Fruit fly (Drosophila melanogaster) whole organism, embryonic: ENCODE measurements around the gene CG32625.

ENCODE experiments used
- Adf1 ChIP-seq: fragments of 200-800 bp; sonication (Bioruptor generic); IDR thresholded peaks from 2 replicates; pipeline ENCODE4 v1.3.6; 2022; ENCODE audit warnings: missing biosample characterization, missing genetic modification characterization
- Bteb2 ChIP-seq: fragments of 200-800 bp; sonication (Bioruptor generic); optimal IDR thresholded peaks from 2 replicates; lab custom pipeline; 2016; ENCODE audit warnings: missing biosample characterization, missing genetic modification characterization
- C15 ChIP-seq: fragments of 200-800 bp; sonication (Bioruptor generic); IDR thresholded peaks from 3 replicates; pipeline ENCODE4 v1.3.6; 2022; ENCODE audit warnings: missing biosample characterization, missing genetic modification characterization
- CG10209 ChIP-seq: fragments of 200-800 bp; sonication (Bioruptor generic); optimal IDR thresholded peaks from 3 replicates; lab custom pipeline; 2017; ENCODE audit warnings: missing biosample characterization, mild to moderate bottlenecking, missing genetic modification characterization, missing genetic modification reagents
- CG1024 ChIP-seq: fragments of 200-800 bp; sonication (Bioruptor generic); IDR thresholded peaks from 2 replicates; pipeline ENCODE4 v1.3.6; 2022; ENCODE audit warnings: missing biosample characterization, missing genetic modification characterization
- CG11093 ChIP-seq: fragments of 200-800 bp; sonication (Bioruptor generic); IDR thresholded peaks from 3 replicates; pipeline ENCODE4 v1.3.6; 2022; ENCODE audit warnings: missing biosample characterization, missing genetic modification characterization
- CG12659 ChIP-seq: fragments of 200-800 bp; sonication (Bioruptor generic); optimal IDR thresholded peaks from 3 replicates; lab custom pipeline; 2017; ENCODE audit warnings: mild to moderate bottlenecking, missing biosample characterization, missing genetic modification reagents, missing genetic modification characterization
- CG13775 ChIP-seq: fragments of 200-800 bp; sonication (Bioruptor generic); optimal IDR thresholded peaks from 3 replicates; lab custom pipeline; 2017; ENCODE audit warnings: missing biosample characterization, mild to moderate bottlenecking, missing genetic modification characterization
- CG1529 ChIP-seq: fragments of 200-800 bp; sonication (Bioruptor generic); optimal IDR thresholded peaks from 3 replicates; lab custom pipeline; 2018; ENCODE audit warnings: missing biosample characterization, missing genetic modification characterization
- CG15479 ChIP-seq: fragments of 200-800 bp; sonication (Bioruptor generic); optimal IDR thresholded peaks from 3 replicates; lab custom pipeline; 2019; ENCODE audit warnings: missing biosample characterization, mild to moderate bottlenecking, missing genetic modification characterization, moderate library complexity
- CG18262 ChIP-seq: fragments of 200-800 bp; optimal IDR thresholded peaks from 3 replicates; lab custom pipeline; 2019; ENCODE audit warnings: missing biosample characterization, mild to moderate bottlenecking, missing genetic modification characterization, moderate library complexity
- CG2199 ChIP-seq: fragments of 200-800 bp; sonication (Bioruptor generic); IDR thresholded peaks from 3 replicates; pipeline ENCODE4 v1.3.6; 2022; ENCODE audit warnings: missing biosample characterization, missing genetic modification characterization
- CG31224 ChIP-seq: fragments of 200-800 bp; sonication (Bioruptor generic); IDR thresholded peaks from 2 replicates; pipeline ENCODE4 v1.3.6; 2022; ENCODE audit warnings: missing biosample characterization, missing genetic modification characterization
- CG33557 ChIP-seq: fragments of 200-800 bp; sonication (Bioruptor generic); optimal IDR thresholded peaks from 2 replicates; lab custom pipeline; 2019; ENCODE audit warnings: missing biosample characterization, mild to moderate bottlenecking, missing genetic modification characterization, moderate library complexity
- CG34422 ChIP-seq: fragments of 200-800 bp; sonication (Bioruptor generic); IDR thresholded peaks from 3 replicates; pipeline ENCODE4 v1.3.6; 2022; ENCODE audit warnings: missing biosample characterization, missing genetic modification characterization
- CG3838 ChIP-seq: fragments of 200-800 bp; sonication (Bioruptor generic); optimal IDR thresholded peaks from 3 replicates; lab custom pipeline; 2016; ENCODE audit warnings: missing biosample characterization, missing genetic modification characterization
- CG3847 ChIP-seq: fragments of 200-800 bp; sonication (Bioruptor generic); IDR thresholded peaks from 2 replicates; pipeline ENCODE4 v1.3.6; 2022; ENCODE audit warnings: missing biosample characterization, missing genetic modification characterization
- CG4282 ChIP-seq: fragments of 200-800 bp; sonication (Bioruptor generic); optimal IDR thresholded peaks from 2 replicates; lab custom pipeline; 2016; ENCODE audit warnings: missing biosample characterization, missing genetic modification characterization
- CG43689 ChIP-seq: fragments of 200-800 bp; sonication (Bioruptor generic); IDR thresholded peaks from 2 replicates; pipeline ENCODE4 v1.3.6; 2022; ENCODE audit warnings: missing biosample characterization, missing genetic modification characterization
- CG8290 ChIP-seq, 3 experiments: fragments of 200-800 bp; sonication (Bioruptor generic); optimal IDR thresholded peaks; 2 replicates each; lab custom pipeline; 2016 to 2019; ENCODE audit warnings: missing biosample characterization in 3 of 3, missing genetic modification characterization in 3 of 3, mild to moderate bottlenecking in 2 of 3, moderate library complexity in 1 of 3
- D19A ChIP-seq: fragments of 200-800 bp; optimal IDR thresholded peaks from 3 replicates; lab custom pipeline; 2019; ENCODE audit warnings: missing biosample characterization, mild to moderate bottlenecking, missing genetic modification characterization, moderate library complexity
- Dek ChIP-seq: fragments of 200-800 bp; sonication (Bioruptor generic); optimal IDR thresholded peaks from 3 replicates; lab custom pipeline; 2019; ENCODE audit warnings: missing biosample characterization, mild to moderate bottlenecking, missing genetic modification characterization, moderate library complexity
- Doc2 ChIP-seq: fragments of 200-800 bp; sonication (Bioruptor generic); IDR thresholded peaks from 2 replicates; pipeline ENCODE4 v1.3.6; 2022; ENCODE audit warnings: missing biosample characterization, missing genetic modification characterization
- Doc3 ChIP-seq: fragments of 200-800 bp; sonication (Bioruptor generic); IDR thresholded peaks from 3 replicates; pipeline ENCODE4 v1.3.6; 2022; ENCODE audit warnings: missing biosample characterization, missing genetic modification characterization; ENCODE audit not compliant: partially characterized antibody
- Max ChIP-seq: fragments of 200-800 bp; sonication (Bioruptor generic); optimal IDR thresholded peaks from 2 replicates; lab custom pipeline; 2016; ENCODE audit warnings: missing biosample characterization, mild to moderate bottlenecking, missing genetic modification characterization
- Neu2 ChIP-seq: fragments of 200-800 bp; sonication (Bioruptor generic); optimal IDR thresholded peaks from 3 replicates; lab custom pipeline; 2016; ENCODE audit warnings: missing biosample characterization, missing genetic modification characterization, borderline replicate concordance
- Optix ChIP-seq: fragments of 200-800 bp; sonication (Bioruptor generic); IDR thresholded peaks from 3 replicates; pipeline ENCODE4 v1.3.6; 2022; ENCODE audit warnings: missing biosample characterization, missing genetic modification characterization
- Scr ChIP-seq: fragments of 200-800 bp; sonication (Bioruptor generic); IDR thresholded peaks from 2 replicates; pipeline ENCODE4 v1.3.6; 2022; ENCODE audit warnings: missing biosample characterization, missing genetic modification characterization; ENCODE audit not compliant: partially characterized antibody
- Stat92E ChIP-seq, 3 experiments: fragments of >200 bp in 2 of 3; fragments of 200-800 bp in 1 of 3; sonication (Bioruptor generic) in 1 of 3; optimal IDR thresholded peaks; 2 replicates each; lab custom pipeline; 2017 to 2019; ENCODE audit warnings: missing biosample characterization in 3 of 3, missing genetic modification characterization in 3 of 3, mild to moderate bottlenecking in 1 of 3, moderate library complexity in 1 of 3
- Xrp1 ChIP-seq: fragments of 200-800 bp; sonication (Bioruptor generic); IDR thresholded peaks from 2 replicates; pipeline ENCODE4 v1.3.6; 2022; ENCODE audit warnings: missing biosample characterization, missing genetic modification characterization
- abd-A ChIP-seq: fragments of 200-800 bp; sonication (Bioruptor generic); optimal IDR thresholded peaks from 3 replicates; lab custom pipeline; 2019; ENCODE audit warnings: missing biosample characterization, mild to moderate bottlenecking, missing genetic modification characterization, moderate library complexity
- bbx ChIP-seq: fragments of 200-800 bp; sonication (Bioruptor generic); IDR thresholded peaks from 2 replicates; pipeline ENCODE4 v1.3.6; 2022; ENCODE audit warnings: missing biosample characterization, missing genetic modification characterization; ENCODE audit not compliant: partially characterized antibody
- bigmax ChIP-seq: fragments of 200-800 bp; sonication (Bioruptor generic); optimal IDR thresholded peaks from 2 replicates; lab custom pipeline; 2018; ENCODE audit warnings: missing biosample characterization, mild to moderate bottlenecking, missing genetic modification characterization
- bowl ChIP-seq: fragments of 200-800 bp; sonication (Bioruptor generic); IDR thresholded peaks from 2 replicates; pipeline ENCODE4 v1.3.6; 2022; ENCODE audit warnings: missing biosample characterization, missing genetic modification characterization
- cwo ChIP-seq: fragments of 200-800 bp; sonication (Bioruptor generic); optimal IDR thresholded peaks from 3 replicates; lab custom pipeline; 2017; ENCODE audit warnings: missing biosample characterization, missing genetic modification characterization, mild to moderate bottlenecking, moderate library complexity, missing genetic modification reagents
- ems ChIP-seq: fragments of 200-800 bp; sonication (Bioruptor generic); optimal IDR thresholded peaks from 3 replicates; lab custom pipeline; 2016; ENCODE audit warnings: missing biosample characterization, missing genetic modification characterization
- eve ChIP-seq, 2 experiments: fragments of >200 bp; optimal IDR thresholded peaks; 2 replicates each; lab custom pipeline; 2017; ENCODE audit warnings: missing biosample characterization in 2 of 2, missing genetic modification characterization in 2 of 2
- fd3F ChIP-seq: fragments of 200-800 bp; sonication (Bioruptor generic); optimal IDR thresholded peaks from 2 replicates; lab custom pipeline; 2018; ENCODE audit warnings: missing biosample characterization, mild to moderate bottlenecking, missing genetic modification characterization, moderate library complexity
- fru ChIP-seq: fragments of >200 bp; optimal IDR thresholded peaks from 2 replicates; lab custom pipeline; 2017
- gcm2 ChIP-seq: fragments of 200-800 bp; sonication (Bioruptor generic); optimal IDR thresholded peaks from 2 replicates; lab custom pipeline; 2016; ENCODE audit warnings: missing biosample characterization, missing genetic modification characterization
- grn ChIP-seq: fragments of 200-800 bp; sonication (Bioruptor generic); optimal IDR thresholded peaks from 3 replicates; lab custom pipeline; 2017; ENCODE audit warnings: missing biosample characterization, missing genetic modification characterization
- h ChIP-seq: fragments of >200 bp; optimal IDR thresholded peaks from 2 replicates; lab custom pipeline; 2017
- ind ChIP-seq: fragments of 200-800 bp; sonication (Bioruptor generic); optimal IDR thresholded peaks from 3 replicates; lab custom pipeline; 2016; ENCODE audit warnings: missing biosample characterization, missing genetic modification characterization
- klu ChIP-seq: fragments of 200-800 bp; sonication (Bioruptor generic); IDR thresholded peaks from 2 replicates; pipeline ENCODE4 v1.3.6; 2022; ENCODE audit warnings: missing biosample characterization, missing genetic modification characterization
- lab ChIP-seq: fragments of 200-800 bp; sonication (Bioruptor generic); optimal IDR thresholded peaks from 3 replicates; lab custom pipeline; 2017; ENCODE audit warnings: missing biosample characterization, missing genetic modification characterization, mild to moderate bottlenecking, moderate library complexity, missing genetic modification reagents
- maf-S ChIP-seq: fragments of 200-800 bp; sonication (Bioruptor generic); optimal IDR thresholded peaks from 2 replicates; lab custom pipeline; 2016; ENCODE audit warnings: missing biosample characterization, missing genetic modification characterization
- org-1 ChIP-seq: fragments of 200-800 bp; sonication (Bioruptor generic); optimal IDR thresholded peaks from 2 replicates; lab custom pipeline; 2017; ENCODE audit warnings: missing biosample characterization, missing genetic modification characterization
- tll ChIP-seq, 2 experiments: fragments of 200-800 bp in 1 of 2; fragments of >200 bp in 1 of 2; sonication (Bioruptor generic) in 1 of 2; optimal IDR thresholded peaks; 2 replicates each; lab custom pipeline; 2017 to 2019; ENCODE audit warnings: missing biosample characterization in 2 of 2, missing genetic modification characterization in 2 of 2, mild to moderate bottlenecking in 1 of 2, moderate library complexity in 1 of 2
- tx ChIP-seq: fragments of 200-800 bp; sonication (Bioruptor generic); optimal IDR thresholded peaks from 2 replicates; lab custom pipeline; 2016; ENCODE audit warnings: missing biosample characterization, missing genetic modification characterization
- zfh2 ChIP-seq: fragments of 200-800 bp; sonication (Bioruptor generic); optimal IDR thresholded peaks from 2 replicates; lab custom pipeline; 2016; ENCODE audit warnings: missing biosample characterization, missing genetic modification characterization

The CG32625 gene

DNA sequence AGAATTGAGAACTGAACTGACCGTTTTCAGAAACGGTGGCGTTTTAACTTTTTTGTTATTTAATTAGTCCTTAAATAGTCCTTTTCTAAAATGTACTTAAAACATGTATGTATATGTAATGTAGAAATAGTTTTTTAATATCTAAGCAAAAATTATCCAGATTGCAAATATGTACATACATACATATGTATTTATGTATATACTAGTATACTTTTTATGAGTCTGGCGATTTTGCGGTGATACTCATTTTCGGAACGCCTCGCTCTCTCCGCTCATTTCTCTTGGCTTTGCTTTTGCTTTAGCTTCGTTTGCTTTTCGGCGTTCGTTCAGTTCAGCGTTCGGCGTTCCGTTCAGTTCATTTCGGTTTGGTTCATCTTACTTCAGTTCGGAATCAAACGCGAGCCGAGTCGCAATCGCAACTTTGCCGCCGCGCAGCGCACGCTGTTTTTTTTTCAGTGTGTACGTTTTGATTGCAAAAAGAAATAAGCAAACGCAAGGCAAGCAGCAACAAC lies 5.8 kb upstream of the CG32625 start, which contains the start of gene rdgB (continued):
- TF ChIP-seq CG8290 (GFP tag; optimal IDR thresholded peaks at IDR 0.05; lab: Kevin White, UChicago) (peak; percentile 28), CG8290 (tag; optimal IDR thresholded peaks at IDR 0.05; lab: Kevin White, UChicago) (peak; percentile 2 to 82), h (lab: Kevin White, UChicago) (no peak), gcm2 (peak; percentile 41), abd-A (tag; lab: Kevin White, UChicago) (peak; percentile 78), Bteb2 (GFP tag; lab: Kevin White, UChicago) (no peak), klu (GFP tag; lab: Robert Waterston, UW) (peak; percentile 62; the same call in 1 of the 2 replicates), ind (GFP tag; lab: Kevin White, UChicago) (peak; percentile 76), Doc2 (no peak), CG2199 (peak; percentile 67; the same call in 1 of the 3 replicates), bowl (GFP tag; lab: Robert Waterston, UW) (no peak), fd3F (peak; percentile 57), Optix (GFP tag; lab: Robert Waterston, UW) (peak; percentile 20; the same call in 1 of the 3 replicates), C15 (GFP tag; lab: Robert Waterston, UW) (0 out of 3 replicates have a peak, but pooled peaks have one; percentile 38), tx (no peak), Max (peak; percentile 48), CG4282 (GFP tag; lab: Kevin White, UChicago) (no peak), lab (GFP tag; lab: Kevin White, UChicago) (peak; percentile 78), bbx (GFP tag; lab: Robert Waterston, UW) (peak; percentile 53; the same call in 1 of the 2 replicates), CG1024 (GFP tag; lab: Robert Waterston, UW) (no peak), org-1 (peak; percentile 50), D19A (tag; lab: Kevin White, UChicago) (peak; percentile 60), maf-S (GFP tag; lab: Kevin White, UChicago) (no peak), CG33557 (GFP tag; lab: Kevin White, UChicago) (peak; percentile 43), ems (GFP tag; lab: Kevin White, UChicago) (peak; percentile 21), bigmax (GFP tag; lab: Kevin White, UChicago) (no peak), CG12659 (peak; percentile 87), Dek (tag; lab: Kevin White, UChicago) (peak; percentile 85), CG3847 (GFP tag; lab: Robert Waterston, UW) (peak; percentile 70), grn (GFP tag; lab: Kevin White, UChicago) (no peak), CG11093 (peak; percentile 60; the same call in 2 of the 3 replicates), CG3838 (no peak), CG34422 (GFP tag; lab: Robert Waterston, UW) (peak; percentile 38; the same call in 1 of the 3 replicates), eve (GFP tag; optimal IDR thresholded peaks at IDR 0.05; lab: Kevin White, UChicago) (peak in 1 of 2 experiments; percentile 92), tll (GFP tag; optimal IDR thresholded peaks at IDR 0.05; lab: Kevin White, UChicago) (no peak), CG18262 (tag; lab: Kevin White, UChicago) (peak; percentile 83), zfh2 (GFP tag; lab: Kevin White, UChicago) (peak; percentile 58), CG31224 (GFP tag; lab: Robert Waterston, UW) (peak; percentile 44; the same call in 1 of the 2 replicates), Neu2 (GFP tag; lab: Kevin White, UChicago) (no peak), Scr (GFP tag; lab: Robert Waterston, UW) (no peak), Stat92E (GFP tag; optimal IDR thresholded peaks at IDR 0.05; lab: Kevin White, UChicago) (no peak), CG10209 (GFP tag; lab: Kevin White, UChicago) (peak; percentile 87), fru (lab: Kevin White, UChicago) (no peak), CG43689 (GFP tag; lab: Robert Waterston, UW) (no peak), Adf1 (GFP tag; lab: Robert Waterston, UW) (peak; percentile 40; the same call in 1 of the 2 replicates), Xrp1 (GFP tag; lab: Robert Waterston, UW) (peak; percentile 63), cwo (GFP tag; lab: Kevin White, UChicago) (peak; percentile 64), Doc3 (GFP tag; lab: Robert Waterston, UW) (no peak), CG1529 (GFP tag; lab: Kevin White, UChicago) (peak; percentile 82), CG13775 (GFP tag; lab: Kevin White, UChicago) (peak; percentile 81), CG15479 (GFP tag; lab: Kevin White, UChicago) (no peak)
